Worm (Caenorhabditis elegans) whole organism, young adult: ENCODE measurements around the gene nduv-3.

Experiments used
- C17E4.6 ChIP-seq: fragments of 200-800 bp; sonication (Bioruptor generic); IDR thresholded peaks from 2 replicates; pipeline ENCODE4 v1.3.6; 2022; ENCODE audit warnings: missing genetic modification reagents, missing genetic modification characterization, missing compliant biosample characterization
- ZK185.1 ChIP-seq: sonication (generic microtip); optimal IDR thresholded peaks from 2 replicates; lab custom pipeline; 2016; ENCODE audit warnings: mild to moderate bottlenecking, missing genetic modification characterization, missing compliant biosample characterization; ENCODE audit not compliant: poor library complexity, severe bottlenecking
- ama-1 ChIP-seq, 3 experiments: fragments of 150-350 bp in 1 of 3; sonication (generic microtip) in 2 of 3; optimal IDR thresholded peaks; 2 replicates each; lab custom pipeline; 2014 to 2018; ENCODE audit warnings: missing biosample characterization in 2 of 3, missing genetic modification characterization in 2 of 3, missing genetic modification reagents in 2 of 3
- attf-3 ChIP-seq: fragments of 200-800 bp; sonication (Bioruptor generic); conservative IDR thresholded peaks from 2 replicates; pipeline ENCODE4 v1.3.6; 2022; ENCODE audit warnings: missing genetic modification reagents, missing genetic modification characterization, missing compliant biosample characterization
- bed-1 ChIP-seq: fragments of 200-800 bp; sonication (Bioruptor generic); IDR thresholded peaks from 2 replicates; pipeline ENCODE4 v1.3.6; 2022; ENCODE audit warnings: missing genetic modification reagents, missing genetic modification characterization, missing compliant biosample characterization
- ceh-58 ChIP-seq: fragments of 200-800 bp; sonication (Bioruptor generic); IDR thresholded peaks from 2 replicates; pipeline ENCODE4 v1.3.6; 2022; ENCODE audit warnings: missing genetic modification characterization, missing compliant biosample characterization
- hrde-1 ChIP-seq: sonication (generic microtip); optimal IDR thresholded peaks from 2 replicates; lab custom pipeline; 2016; ENCODE audit warnings: missing genetic modification characterization, mild to moderate bottlenecking, missing compliant biosample characterization, moderate library complexity, missing genotype, missing genetic modification reagents, borderline replicate concordance
- hsf-1 ChIP-seq: fragments of 200-800 bp; sonication (Bioruptor generic); IDR thresholded peaks from 2 replicates; pipeline ENCODE4 v1.3.6; 2022; ENCODE audit warnings: missing genetic modification reagents, missing genetic modification characterization, missing compliant biosample characterization
- lin-35 ChIP-seq, 3 experiments: fragments of 150-350 bp in 2 of 3; sonication (generic microtip) in 1 of 3; optimal IDR thresholded peaks; 2 replicates each; lab custom pipeline; 2014 to 2018; ENCODE audit warnings: missing biosample characterization in 3 of 3, missing genetic modification characterization in 3 of 3, missing genetic modification reagents in 3 of 3
- nfyb-1 ChIP-seq: fragments of 200-800 bp; sonication (Bioruptor generic); IDR thresholded peaks from 2 replicates; pipeline ENCODE4 v1.3.6; 2022; ENCODE audit warnings: missing genetic modification reagents, missing genetic modification characterization, missing compliant biosample characterization
- pha-4 ChIP-seq: fragments of 150-350 bp; sonication (generic microtip); optimal IDR thresholded peaks from 2 replicates; lab custom pipeline; 2014; ENCODE audit warnings: missing biosample characterization, missing genetic modification reagents, missing genetic modification characterization
- sdz-38 ChIP-seq: sonication (generic microtip); optimal IDR thresholded peaks from 2 replicates; lab custom pipeline; 2016; ENCODE audit warnings: missing genotype, missing genetic modification characterization, missing compliant biosample characterization
- snpc-4 ChIP-seq, 5 experiments: fragments of 150-350 bp in 1 of 5; sonication (generic microtip) in 4 of 5; optimal IDR thresholded peaks; 2 replicates each; lab custom pipeline; 2014 to 2018; ENCODE audit warnings: missing genetic modification characterization in 5 of 5, missing biosample characterization in 3 of 5, antibody characterized with exemption in 2 of 5, mild to moderate bottlenecking in 2 of 5, missing compliant biosample characterization in 2 of 5, missing genotype in 2 of 5, moderate library complexity in 2 of 5, missing genetic modification reagents in 1 of 5
- ztf-26 ChIP-seq: sonication (generic microtip); optimal IDR thresholded peaks from 2 replicates; lab custom pipeline; 2017; ENCODE audit warnings: missing genetic modification characterization, missing compliant biosample characterization

ce11 chrIV:2630145-2630544, 11.0 kb upstream of the nduv-3 start:
- TF ChIP-seq C17E4.6 (GFP tag; lab: Robert Waterston, UW) (no peak), snpc-4 (GFP tag; optimal IDR thresholded peaks at IDR 0.05; lab: Kevin White, UChicago) (no peak), snpc-4 (tag; optimal IDR thresholded peaks at IDR 0.05; lab: Kevin White, UChicago) (no peak), ceh-58 (no peak), pha-4 (tag; lab: Kevin White, UChicago) (no peak), bed-1 (no peak), attf-3 (no peak), ztf-26 (tag; lab: Kevin White, UChicago) (no peak), lin-35 (GFP tag; optimal IDR thresholded peaks at IDR 0.05; lab: Kevin White, UChicago) (no peak), sdz-38 (tag; lab: Kevin White, UChicago) (no peak), nfyb-1 (GFP tag; lab: Robert Waterston, UW) (no peak), ama-1 (optimal IDR thresholded peaks at IDR 0.05; lab: Kevin White, UChicago) (no peak), ama-1 (GFP tag; optimal IDR thresholded peaks at IDR 0.05; lab: Kevin White, UChicago) (no peak), hrde-1 (tag; lab: Kevin White, UChicago) (no peak), ZK185.1 (tag; lab: Kevin White, UChicago) (no peak), hsf-1 (GFP tag; lab: Robert Waterston, UW) (no peak)
